3 worm cellular contexts compared by ENCODE assay signal in genomic region chrV:20127543-20127942, ce11.
A peak's percentile ranks its signal among the peaks of the same experiment; 100 is the strongest.
TF ChIP-seq lines count a peak whose summit lies in the region.

No protein-coding gene starts in this region.

TF ChIP-seq in whole organism, L4 larva, 104 proteins besides CTCF, POLR2A, EP300 and RAD21:
- TF ChIP-seq aha-1 (tag; lab: Kevin White, UChicago) (peak; percentile 40), egl-43 (GFP tag; IDR thresholded peaks at IDR 0.05; lab: Robert Waterston, UW) (0 out of 2 replicates have a peak, but pooled peaks have one; percentile 10), unc-130 (GFP tag; optimal IDR thresholded peaks at IDR 0.05; lab: Kevin White, UChicago) (no peak), tra-1 (GFP tag; IDR thresholded peaks at IDR 0.05; lab: Robert Waterston, UW) (peak; percentile 45; the same call in 1 of the 2 replicates), Y48G9A.11 (GFP tag; IDR thresholded peaks at IDR 0.05; lab: Robert Waterston, UW) (no peak), spr-3 (GFP tag; optimal IDR thresholded peaks at IDR 0.05; lab: Kevin White, UChicago) (no peak), set-16 (GFP tag; IDR thresholded peaks at IDR 0.05; lab: Robert Waterston, UW) (peak; percentile 90), hmg-1.1 (GFP tag; IDR thresholded peaks at IDR 0.05; lab: Robert Waterston, UW) (no peak), skn-1 (tag; optimal IDR thresholded peaks at IDR 0.05; lab: Kevin White, UChicago) (no peak), F44E2.7 (GFP tag; IDR thresholded peaks at IDR 0.05; lab: Robert Waterston, UW) (0 out of 2 replicates have a peak, but pooled peaks have one; percentile 64), zfp-2 (tag; optimal IDR thresholded peaks at IDR 0.05; lab: Kevin White, UChicago) (no peak), mes-2 (tag; optimal IDR thresholded peaks at IDR 0.05; lab: Kevin White, UChicago; ENCODE audit: poor library complexity, severe bottlenecking) (no peak)

TF ChIP-seq in whole organism, early embryonic, 17 proteins besides CTCF, POLR2A, EP300 and RAD21:
- TF ChIP-seq pes-1 (GFP tag; IDR thresholded peaks at IDR 0.05; lab: Robert Waterston, UW) (peak; percentile 37; the same call in 1 of the 2 replicates), ets-7 (tag; optimal IDR thresholded peaks at IDR 0.05; lab: Kevin White, UChicago) (no peak)
TF ChIP-seq in whole organism, early embryonic: peak in this region for 1.

TF ChIP-seq in whole organism, young adult, 124 proteins besides CTCF, POLR2A, EP300 and RAD21:
- 0 out of 2 replicates have a peak, but pooled peaks have one; percentile 31 for TF ChIP-seq nhr-120 (GFP tag; IDR thresholded peaks at IDR 0.05; lab: Robert Waterston, UW)
- TF ChIP-seq egrh-3 (GFP tag; IDR thresholded peaks at IDR 0.05; lab: Robert Waterston, UW), result peak; percentile 68; the same call in 1 of the 2 replicates
- no peak for TF ChIP-seq bed-2 (GFP tag; IDR thresholded peaks at IDR 0.05; lab: Robert Waterston, UW)
- no peak for TF ChIP-seq atf-7 (tag; optimal IDR thresholded peaks at IDR 0.05; lab: Kevin White, UChicago)
- peak; percentile 88 for TF ChIP-seq zfh-2 (GFP tag; conservative IDR thresholded peaks at IDR 0.05; lab: Robert Waterston, UW)
